Fruit fly (Drosophila melanogaster) whole organism, pupa: ENCODE measurements around the gene Prosbeta2R2.

Experiments used
- CG10348 ChIP-seq: fragments of 200-800 bp; sonication (Bioruptor generic); IDR thresholded peaks from 2 replicates; pipeline ENCODE4 v1.3.6; 2022; ENCODE audit warnings: missing biosample characterization, missing genetic modification characterization
- CG12605 ChIP-seq: fragments of 200-800 bp; sonication (Bioruptor generic); IDR thresholded peaks from 2 replicates; pipeline ENCODE4 v1.3.6; 2022; ENCODE audit warnings: missing biosample characterization, missing genetic modification characterization
- CG13204 ChIP-seq: fragments of 200-800 bp; sonication (Bioruptor generic); optimal IDR thresholded peaks from 2 replicates; lab custom pipeline; 2018; ENCODE audit warnings: missing biosample characterization, mild to moderate bottlenecking, missing genetic modification characterization, moderate library complexity
- CG14655 ChIP-seq: fragments of 200-800 bp; sonication (Bioruptor generic); optimal IDR thresholded peaks from 3 replicates; lab custom pipeline; 2017; ENCODE audit warnings: mild to moderate bottlenecking, missing biosample characterization, missing genetic modification reagents, missing genetic modification characterization
- CG15710 ChIP-seq: fragments of 200-800 bp; sonication (Bioruptor generic); optimal IDR thresholded peaks from 2 replicates; lab custom pipeline; 2018; ENCODE audit warnings: missing biosample characterization, mild to moderate bottlenecking, missing genetic modification characterization, moderate library complexity
- CG17806 ChIP-seq: fragments of 200-800 bp; sonication (Bioruptor generic); optimal IDR thresholded peaks from 2 replicates; lab custom pipeline; 2018; ENCODE audit warnings: missing biosample characterization, mild to moderate bottlenecking, missing genetic modification characterization, moderate library complexity
- CG32121 ChIP-seq: fragments of 200-800 bp; sonication (Bioruptor generic); IDR thresholded peaks from 2 replicates; pipeline ENCODE4 v1.3.6; 2022; ENCODE audit warnings: missing biosample characterization, missing genetic modification characterization
- CG34367 ChIP-seq: fragments of 200-800 bp; sonication (Bioruptor generic); optimal IDR thresholded peaks from 2 replicates; lab custom pipeline; 2018; ENCODE audit warnings: missing biosample characterization, mild to moderate bottlenecking, missing genetic modification characterization
- CG4496 ChIP-seq: fragments of 200-800 bp; sonication (Bioruptor generic); IDR thresholded peaks from 3 replicates; pipeline ENCODE4 v1.3.6; 2022; ENCODE audit warnings: missing biosample characterization, missing genetic modification characterization
- CG8159 ChIP-seq: fragments of 200-800 bp; sonication (Bioruptor generic); optimal IDR thresholded peaks from 3 replicates; lab custom pipeline; 2018; ENCODE audit warnings: missing biosample characterization, mild to moderate bottlenecking, missing genetic modification characterization, moderate library complexity
- CG8301 ChIP-seq: fragments of 200-800 bp; sonication (Bioruptor generic); optimal IDR thresholded peaks from 2 replicates; lab custom pipeline; 2018; ENCODE audit warnings: missing biosample characterization, mild to moderate bottlenecking, missing genetic modification characterization
- CG9948 ChIP-seq: fragments of 200-800 bp; sonication (Bioruptor generic); optimal IDR thresholded peaks from 2 replicates; lab custom pipeline; 2018; ENCODE audit warnings: missing biosample characterization, mild to moderate bottlenecking, missing genetic modification characterization, moderate library complexity
- D1 ChIP-seq: fragments of 200-800 bp; sonication (Bioruptor generic); optimal IDR thresholded peaks from 2 replicates; lab custom pipeline; 2018; ENCODE audit warnings: missing biosample characterization, mild to moderate bottlenecking, missing genetic modification characterization, moderate library complexity
- EcR ChIP-seq: fragments of 200-800 bp; sonication (Bioruptor generic); optimal IDR thresholded peaks from 3 replicates; lab custom pipeline; 2019; ENCODE audit warnings: missing biosample characterization, missing genetic modification characterization, mild to moderate bottlenecking, moderate library complexity, missing genetic modification reagents
- Ets98B ChIP-seq: fragments of 200-800 bp; sonication (Bioruptor generic); IDR thresholded peaks from 2 replicates; pipeline ENCODE4 v1.3.6; 2022; ENCODE audit warnings: missing biosample characterization, missing genetic modification characterization
- Pif1A ChIP-seq: fragments of 200-800 bp; sonication (Bioruptor generic); optimal IDR thresholded peaks from 3 replicates; lab custom pipeline; 2016; ENCODE audit warnings: missing biosample characterization, missing genetic modification characterization
- Pif1B ChIP-seq: fragments of 200-800 bp; sonication (Bioruptor generic); optimal IDR thresholded peaks from 3 replicates; lab custom pipeline; 2016; ENCODE audit warnings: missing biosample characterization, missing genetic modification characterization
- Snoo ChIP-seq: fragments of 200-800 bp; sonication (Bioruptor generic); optimal IDR thresholded peaks from 3 replicates; lab custom pipeline; 2017; ENCODE audit warnings: missing biosample characterization, mild to moderate bottlenecking, missing genetic modification characterization, inconsistent platforms
- fd96Ca ChIP-seq: fragments of 200-800 bp; sonication (Bioruptor generic); IDR thresholded peaks from 3 replicates; pipeline ENCODE4 v1.3.6; 2022; ENCODE audit warnings: missing biosample characterization, missing genetic modification characterization
- gl ChIP-seq: fragments of 200-800 bp; sonication (Bioruptor generic); optimal IDR thresholded peaks from 2 replicates; lab custom pipeline; 2018; ENCODE audit warnings: missing biosample characterization, mild to moderate bottlenecking, missing genetic modification characterization
- rn ChIP-seq: fragments of 200-800 bp; sonication (Bioruptor generic); IDR thresholded peaks from 2 replicates; pipeline ENCODE4 v1.3.6; 2022; ENCODE audit warnings: missing biosample characterization, missing genetic modification characterization

Gene Prosbeta2R2

dm6 chr3R:5232197-5232607 is 12.9 kb upstream of the Prosbeta2R2 start, which contains the start of the genes Kat60 and Mms19:
TSS of gene Kat60 (minus strand) at chr3R:5232209.
TSS of gene Mms19 (plus strand) at chr3R:5232543.
- TF ChIP-seq CG15710 (tag; lab: Kevin White, UChicago) (peak; percentile 49), Pif1A (GFP tag; lab: Kevin White, UChicago) (no peak), rn (GFP tag; lab: Robert Waterston, UW) (peak; percentile 59; the same call in 1 of the 2 replicates), CG9948 (tag; lab: Kevin White, UChicago) (peak; percentile 2), fd96Ca (peak; percentile 60; the same call in 2 of the 3 replicates), Pif1B (GFP tag; lab: Kevin White, UChicago) (no peak), CG17806 (tag; lab: Kevin White, UChicago) (peak; percentile 23), CG32121 (GFP tag; lab: Robert Waterston, UW) (peak; percentile 25; the same call in 1 of the 2 replicates), CG34367 (tag; lab: Kevin White, UChicago) (no peak), EcR (no peak), CG8301 (tag; lab: Kevin White, UChicago) (no peak), CG10348 (GFP tag; lab: Robert Waterston, UW) (no peak), gl (tag; lab: Kevin White, UChicago) (no peak), CG13204 (no peak), CG12605 (no peak), CG4496 (peak; percentile 37; the same call in 1 of the 3 replicates), CG8159 (peak; percentile 47), D1 (tag; lab: Kevin White, UChicago) (no peak), CG14655 (GFP tag; lab: Kevin White, UChicago) (no peak), Ets98B (GFP tag; lab: Robert Waterston, UW) (peak; percentile 29; the same call in 1 of the 2 replicates)

- TF ChIP-seq Snoo (tag; lab: Kevin White, UChicago) = no peak
- TF ChIP-seq CG8301 (tag; lab: Kevin White, UChicago) = no peak
- TF ChIP-seq CG15710 (tag; lab: Kevin White, UChicago) = no peak
- no peak for TF ChIP-seq gl (tag; lab: Kevin White, UChicago)
- peak; percentile 43; the same call in 1 of the 3 replicates for TF ChIP-seq fd96Ca
- no peak for TF ChIP-seq CG8159
- TF ChIP-seq CG12605 = peak; percentile 47; the same call in 1 of the 2 replicates
- TF ChIP-seq CG13204 = no peak
- TF ChIP-seq rn (GFP tag; lab: Robert Waterston, UW) = no peak; the same call in 1 of the 2 replicates
- TF ChIP-seq CG14655 (GFP tag; lab: Kevin White, UChicago) = no peak
Measured at dm6 chr3R:5231383-5232196, 12.3 kb upstream of the Prosbeta2R2 start.

dm6 chr3R:5229458-5229857 is 10.1 kb upstream of the Prosbeta2R2 start:
- no peak for TF ChIP-seq CG34367 (tag; lab: Kevin White, UChicago)
- TF ChIP-seq EcR = peak; percentile 14
- no peak for TF ChIP-seq rn (GFP tag; lab: Robert Waterston, UW)
- no peak for TF ChIP-seq CG12605

dm6 chr3R:5226025-5226424 is 6.7 kb upstream of the Prosbeta2R2 start, which contains the start of gene Vps37B:
TSS of gene Vps37B (plus strand) at chr3R:5226158.
- no peak for TF ChIP-seq CG4496
- TF ChIP-seq fd96Ca = no peak
- no peak for TF ChIP-seq CG12605
- TF ChIP-seq CG32121 (GFP tag; lab: Robert Waterston, UW) = no peak
- TF ChIP-seq CG9948 (tag; lab: Kevin White, UChicago) = no peak

dm6 chr3R:5223839-5224238 is 4.5 kb upstream of the Prosbeta2R2 start, which contains the start of gene CG14664:
TSS of gene CG14664 (plus strand) at chr3R:5224139.
- TF ChIP-seq fd96Ca = peak; percentile 26; the same call in 1 of the 3 replicates
- TF ChIP-seq CG32121 (GFP tag; lab: Robert Waterston, UW) = no peak
- TF ChIP-seq CG17806 (tag; lab: Kevin White, UChicago) = no peak

- peak; percentile 6 for TF ChIP-seq CG17806 (tag; lab: Kevin White, UChicago)
- no peak for TF ChIP-seq CG13204
- peak; percentile 35; the same call in 1 of the 2 replicates for TF ChIP-seq CG12605
- TF ChIP-seq CG15710 (tag; lab: Kevin White, UChicago) = peak; percentile 34
- TF ChIP-seq CG34367 (tag; lab: Kevin White, UChicago) = peak; percentile 25
- no peak for TF ChIP-seq CG8301 (tag; lab: Kevin White, UChicago)
- TF ChIP-seq Ets98B (GFP tag; lab: Robert Waterston, UW) = peak; percentile 57
- peak; percentile 51 for TF ChIP-seq Snoo (tag; lab: Kevin White, UChicago)
- peak; percentile 11 for TF ChIP-seq EcR
- TF ChIP-seq gl (tag; lab: Kevin White, UChicago) = peak; percentile 60
- peak; percentile 71 for TF ChIP-seq CG4496
Measured at dm6 chr3R:5223135-5223534, 3.8 kb upstream of the Prosbeta2R2 start, which contains the start of gene CG2604. TSS of gene CG2604 (minus strand) at chr3R:5223365.
